Worm (Caenorhabditis elegans): ENCODE results near the gene vmo-1.

Gene vmo-1

DNA sequence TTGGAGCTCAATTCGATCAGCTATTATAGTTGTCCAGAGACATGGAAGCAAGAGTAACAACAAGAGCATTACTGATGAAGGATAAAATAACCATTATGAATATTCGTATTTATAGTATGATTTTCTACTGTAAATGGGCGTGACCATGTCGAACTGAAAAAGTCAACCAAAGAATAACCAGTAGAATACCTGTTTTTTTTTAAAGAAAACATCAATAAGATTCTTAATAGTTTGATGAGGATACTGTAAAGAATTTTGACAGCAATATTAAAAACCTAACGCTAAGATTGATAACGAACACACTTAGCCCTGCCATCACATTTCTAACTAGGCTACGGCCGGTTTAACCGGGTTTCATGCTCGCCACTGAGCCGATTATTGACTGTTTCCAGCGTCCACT, at the start of gene vmo-1:
Gene vmo-1, minus strand, starts transcription at position 101 of the 400 bp plus-strand sequence.
- TF ChIP-seq sea-1 (GFP tag; conservative IDR thresholded peaks at IDR 0.05) (no peak), tbx-37 (GFP tag; conservative IDR thresholded peaks at IDR 0.05) (no peak), ama-1 (optimal IDR thresholded peaks at IDR 0.05) (no peak), aly-1 (tag; optimal IDR thresholded peaks at IDR 0.05) (no peak), ceh-13 (GFP tag; optimal IDR thresholded peaks at IDR 0.05) (no peak), hmg-4 (GFP tag; optimal IDR thresholded peaks at IDR 0.05) (no peak), tra-4 (tag; optimal IDR thresholded peaks at IDR 0.05) (no peak), flt-1 (GFP tag; IDR thresholded peaks at IDR 0.05) (no peak), ceh-36 (tag; optimal IDR thresholded peaks at IDR 0.05) (no peak), tbx-11 (GFP tag; IDR thresholded peaks at IDR 0.05) (no peak), B0310.2 (tag; optimal IDR thresholded peaks at IDR 0.05) (no peak), scrt-1 (GFP tag; IDR thresholded peaks at IDR 0.05) (no peak)

DNA sequence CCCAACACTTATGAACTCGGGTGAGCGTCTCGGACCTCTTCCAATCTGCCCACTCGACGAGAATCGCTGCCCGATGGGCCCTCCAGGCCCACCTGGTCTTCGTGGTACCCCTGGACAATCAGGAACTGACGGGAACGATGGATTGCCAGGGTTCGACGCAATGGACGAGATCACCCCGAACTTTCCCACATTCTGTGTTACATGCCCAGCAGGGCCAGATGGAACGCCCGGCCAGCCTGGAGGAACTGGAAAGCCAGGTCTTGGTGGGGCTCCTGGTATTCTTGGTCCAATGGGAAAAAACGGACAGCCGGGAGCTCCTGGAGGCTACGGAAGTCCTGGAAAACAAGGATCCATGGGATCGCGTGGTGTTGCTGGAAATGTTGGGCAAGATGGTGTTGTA, 47.8 kb upstream of the vmo-1 start:
- no peak for TF ChIP-seq ceh-13 (GFP tag; optimal IDR thresholded peaks at IDR 0.05)
- no peak for TF ChIP-seq ama-1 (optimal IDR thresholded peaks at IDR 0.05)
- TF ChIP-seq hmg-4 (GFP tag; optimal IDR thresholded peaks at IDR 0.05), result no peak
- no peak for TF ChIP-seq flt-1 (GFP tag; IDR thresholded peaks at IDR 0.05)
- no peak for TF ChIP-seq F13C5.2 (tag; optimal IDR thresholded peaks at IDR 0.05)
- no peak for TF ChIP-seq ets-7 (tag; optimal IDR thresholded peaks at IDR 0.05)
- TF ChIP-seq hmbx-1 (tag; optimal IDR thresholded peaks at IDR 0.05), result no peak
- TF ChIP-seq tbx-11 (GFP tag; IDR thresholded peaks at IDR 0.05), result no peak
- no peak for TF ChIP-seq ceh-36 (tag; optimal IDR thresholded peaks at IDR 0.05)
- TF ChIP-seq aly-1 (tag; optimal IDR thresholded peaks at IDR 0.05), result no peak
- TF ChIP-seq tbx-37 (GFP tag; conservative IDR thresholded peaks at IDR 0.05), result no peak
- no peak for TF ChIP-seq scrt-1 (GFP tag; IDR thresholded peaks at IDR 0.05)
- no peak for TF ChIP-seq sea-1 (GFP tag; conservative IDR thresholded peaks at IDR 0.05)
- TF ChIP-seq hnd-1 (tag; optimal IDR thresholded peaks at IDR 0.05), result no peak
- TF ChIP-seq pes-1 (GFP tag; IDR thresholded peaks at IDR 0.05), result no peak
- no peak for TF ChIP-seq B0310.2 (tag; optimal IDR thresholded peaks at IDR 0.05)
- no peak for TF ChIP-seq tra-4 (tag; optimal IDR thresholded peaks at IDR 0.05)

DNA sequence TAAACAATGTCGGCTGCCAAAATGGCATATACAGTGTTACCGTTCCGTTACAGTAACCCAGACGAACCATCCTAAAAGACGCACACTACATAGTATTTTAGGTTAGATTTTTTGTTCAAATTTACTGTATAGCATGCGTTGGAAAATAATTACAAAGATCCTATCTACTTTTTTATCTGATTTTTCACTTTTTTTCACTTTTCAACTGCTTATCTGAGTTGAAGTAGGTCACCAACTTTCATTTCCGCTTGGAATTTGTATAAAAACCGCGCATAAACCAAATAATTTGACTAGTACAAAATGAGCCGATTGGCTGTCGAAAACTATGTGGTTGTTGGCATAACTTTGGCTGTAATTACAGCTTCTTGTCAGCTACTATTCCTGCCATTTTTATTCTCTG, 46.9 kb upstream of the vmo-1 start, which contains the start of gene col-163:
Gene col-163, plus strand, starts transcription at position 301 of the 400 bp plus-strand sequence.
- TF ChIP-seq tbx-37 (GFP tag; conservative IDR thresholded peaks at IDR 0.05) (no peak), hnd-1 (tag; optimal IDR thresholded peaks at IDR 0.05) (no peak), ets-7 (tag; optimal IDR thresholded peaks at IDR 0.05) (no peak), flt-1 (GFP tag; IDR thresholded peaks at IDR 0.05) (no peak), tbx-11 (GFP tag; IDR thresholded peaks at IDR 0.05) (no peak), hmg-4 (GFP tag; optimal IDR thresholded peaks at IDR 0.05) (no peak), F13C5.2 (tag; optimal IDR thresholded peaks at IDR 0.05) (no peak)

DNA sequence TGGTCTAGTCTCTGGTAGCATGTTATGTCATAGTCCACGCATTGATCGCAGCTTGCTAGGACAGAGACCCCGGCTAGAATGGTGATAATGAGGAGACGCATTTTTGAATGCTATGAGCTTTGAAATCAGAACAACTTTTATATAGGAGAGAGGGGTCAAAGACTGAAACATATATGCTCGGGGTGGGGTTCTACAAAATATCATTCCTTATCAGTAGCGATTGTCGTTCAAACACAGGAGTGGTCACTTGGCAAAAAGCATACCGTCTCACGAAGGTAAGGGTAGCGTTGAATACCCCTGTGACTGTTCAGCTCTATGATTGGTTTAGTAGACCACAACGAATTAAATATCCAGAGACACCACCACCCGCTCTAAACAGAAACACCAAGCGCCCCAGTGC, 44.2 kb upstream of the vmo-1 start, which contains the start of gene F46B3.1:
Gene F46B3.1, minus strand, starts transcription at position 101 of the 400 bp plus-strand sequence.
- TF ChIP-seq pes-1 (GFP tag; IDR thresholded peaks at IDR 0.05) (no peak), F13C5.2 (tag; optimal IDR thresholded peaks at IDR 0.05) (no peak), ceh-13 (GFP tag; optimal IDR thresholded peaks at IDR 0.05) (no peak), tbx-11 (GFP tag; IDR thresholded peaks at IDR 0.05) (no peak), hmbx-1 (tag; optimal IDR thresholded peaks at IDR 0.05) (no peak), ceh-36 (tag; optimal IDR thresholded peaks at IDR 0.05) (no peak), B0310.2 (tag; optimal IDR thresholded peaks at IDR 0.05) (no peak), flt-1 (GFP tag; IDR thresholded peaks at IDR 0.05) (no peak), tbx-37 (GFP tag; conservative IDR thresholded peaks at IDR 0.05) (no peak), ama-1 (optimal IDR thresholded peaks at IDR 0.05) (no peak), hmg-4 (GFP tag; optimal IDR thresholded peaks at IDR 0.05) (no peak), ets-7 (tag; optimal IDR thresholded peaks at IDR 0.05) (no peak), scrt-1 (GFP tag; IDR thresholded peaks at IDR 0.05) (no peak), tra-4 (tag; optimal IDR thresholded peaks at IDR 0.05) (no peak), sea-1 (GFP tag; conservative IDR thresholded peaks at IDR 0.05) (no peak), aly-1 (tag; optimal IDR thresholded peaks at IDR 0.05) (no peak), hnd-1 (tag; optimal IDR thresholded peaks at IDR 0.05) (no peak)

DNA sequence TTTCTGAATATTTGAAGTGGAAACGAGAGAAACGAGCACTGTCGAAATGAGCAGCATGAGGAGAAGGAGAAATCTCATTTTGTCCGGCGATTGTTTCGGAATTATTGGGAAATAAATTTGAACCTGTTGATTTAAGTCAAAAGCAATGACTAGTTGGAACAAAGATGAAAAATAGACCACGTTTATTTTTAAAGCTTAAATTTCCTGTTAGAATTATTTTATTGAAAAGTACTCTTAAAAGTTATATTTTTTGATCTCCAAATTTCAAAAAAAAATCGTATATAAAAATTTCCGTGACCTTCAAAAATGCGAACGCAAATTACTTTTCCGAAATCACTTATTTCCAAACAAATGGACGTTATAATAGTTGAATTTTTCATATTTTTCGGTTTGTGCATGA, 42.8 kb upstream of the vmo-1 start, which contains the start of gene F26F2.11:
Gene F26F2.11, minus strand, starts transcription at position 101 of the 400 bp plus-strand sequence.
- TF ChIP-seq B0310.2 (tag; optimal IDR thresholded peaks at IDR 0.05) (no peak), hmbx-1 (tag; optimal IDR thresholded peaks at IDR 0.05) (no peak), ama-1 (optimal IDR thresholded peaks at IDR 0.05) (no peak), tra-4 (tag; optimal IDR thresholded peaks at IDR 0.05) (no peak), tbx-37 (GFP tag; conservative IDR thresholded peaks at IDR 0.05) (no peak), ets-7 (tag; optimal IDR thresholded peaks at IDR 0.05) (no peak), ceh-13 (GFP tag; optimal IDR thresholded peaks at IDR 0.05) (no peak), pes-1 (GFP tag; IDR thresholded peaks at IDR 0.05) (no peak), aly-1 (tag; optimal IDR thresholded peaks at IDR 0.05) (no peak), hmg-4 (GFP tag; optimal IDR thresholded peaks at IDR 0.05) (no peak)

DNA sequence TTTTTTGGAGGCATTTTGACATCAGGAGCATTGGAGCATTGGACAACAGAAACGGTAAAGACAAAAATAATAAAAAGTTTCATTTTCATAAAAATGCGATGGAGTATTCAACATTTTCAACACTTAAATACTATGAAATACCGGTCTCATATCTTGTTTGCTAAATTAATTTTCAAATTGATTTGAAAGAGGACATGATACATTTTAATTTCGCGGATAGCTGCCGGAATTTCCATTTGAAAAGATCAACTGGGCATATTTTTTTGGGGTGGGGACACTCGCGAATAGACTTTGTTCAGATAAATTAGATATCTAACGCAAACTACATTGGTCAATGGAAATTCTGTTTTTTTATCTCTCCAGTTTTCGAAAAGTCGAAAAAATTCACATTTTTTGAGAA, 41.9 kb upstream of the vmo-1 start, which contains the start of gene F26F2.10:
Gene F26F2.10, minus strand, starts transcription at position 101 of the 400 bp plus-strand sequence.
- TF ChIP-seq tra-4 (tag; optimal IDR thresholded peaks at IDR 0.05) (no peak), sea-1 (GFP tag; conservative IDR thresholded peaks at IDR 0.05) (no peak), ets-7 (tag; optimal IDR thresholded peaks at IDR 0.05) (no peak), tbx-37 (GFP tag; conservative IDR thresholded peaks at IDR 0.05) (no peak), pes-1 (GFP tag; IDR thresholded peaks at IDR 0.05) (no peak), hnd-1 (tag; optimal IDR thresholded peaks at IDR 0.05) (no peak), tbx-11 (GFP tag; IDR thresholded peaks at IDR 0.05) (no peak), F13C5.2 (tag; optimal IDR thresholded peaks at IDR 0.05) (no peak)

DNA sequence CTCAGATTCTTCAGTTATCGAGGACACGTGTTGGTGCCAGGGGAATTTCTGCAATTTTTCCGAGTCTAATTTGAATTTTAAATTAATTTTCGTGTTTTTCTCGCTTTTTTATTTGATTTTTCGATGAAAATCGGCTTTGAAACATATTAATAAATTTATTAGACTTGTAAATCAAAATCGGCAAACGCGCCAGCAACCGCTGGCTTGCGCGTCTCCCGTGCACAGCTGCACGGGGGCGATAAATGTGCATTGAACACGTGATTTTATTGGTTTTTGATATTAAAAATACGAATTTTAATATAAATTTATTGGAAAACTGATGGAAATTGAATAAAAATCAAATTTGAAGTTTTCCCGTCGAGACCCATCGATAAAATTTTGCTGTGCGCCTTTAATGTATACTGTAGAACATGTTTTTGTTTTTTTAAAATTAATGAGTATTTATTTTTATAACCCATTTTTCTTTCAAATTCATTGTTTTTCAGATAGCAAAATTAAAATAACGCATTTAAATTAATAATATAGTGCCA, 27.7 kb upstream of the vmo-1 start, which contains the start of gene F26F2.7:
Gene F26F2.7, plus strand, starts transcription at position 480 of the 530 bp plus-strand sequence.
- TF ChIP-seq F13C5.2 (tag; optimal IDR thresholded peaks at IDR 0.05) (peak; percentile 76), tbx-11 (GFP tag; IDR thresholded peaks at IDR 0.05) (0 out of 2 replicates have a peak, but pooled peaks have one; percentile 18), tbx-37 (GFP tag; conservative IDR thresholded peaks at IDR 0.05) (0 out of 2 replicates have a peak, but pooled peaks have one; percentile 19), hmbx-1 (tag; optimal IDR thresholded peaks at IDR 0.05) (no peak), hmg-4 (GFP tag; optimal IDR thresholded peaks at IDR 0.05) (peak; percentile 32), pes-1 (GFP tag; IDR thresholded peaks at IDR 0.05) (0 out of 2 replicates have a peak, but pooled peaks have one; percentile 42), aly-1 (tag; optimal IDR thresholded peaks at IDR 0.05) (no peak)

Data from whole organism, early embryonic.